Fruit fly (Drosophila melanogaster): ENCODE measurements around the gene CG31301.
A peak's percentile ranks its signal among the peaks of the same experiment; 100 is the strongest.

The CG31301 gene

dm6 chr3R:15361490-15361889 is 15.5 kb downstream of the CG31301 start, which contains the start of the genes Cog2 and Trax (continued):
- TF ChIP-seq ato (GFP tag; IDR thresholded peaks at IDR 0.05; ENCODE audit: partially characterized antibody) (peak; percentile 70), Gsc (GFP tag; IDR thresholded peaks at IDR 0.05) (no peak), CG10462 (GFP tag; optimal IDR thresholded peaks at IDR 0.05) (no peak), sna (GFP tag; IDR thresholded peaks at IDR 0.05; ENCODE audit: partially characterized antibody) (peak; percentile 92), prd (optimal IDR thresholded peaks at IDR 0.05) (no peak), prd (GFP tag; IDR thresholded peaks at IDR 0.05) (no peak), BEAF-32 (GFP tag; optimal IDR thresholded peaks at IDR 0.05) (peak; percentile 73), Bgb (GFP tag; IDR thresholded peaks at IDR 0.05; ENCODE audit: partially characterized antibody) (peak; percentile 87), Dll (GFP tag; IDR thresholded peaks at IDR 0.05; ENCODE audit: partially characterized antibody) (peak; percentile 94), HLH3B (GFP tag; IDR thresholded peaks at IDR 0.05) (no peak), hbn (GFP tag; IDR thresholded peaks at IDR 0.05; ENCODE audit: partially characterized antibody) (peak; percentile 83), CkIIα-i1 (GFP tag; IDR thresholded peaks at IDR 0.05) (no peak), CG1603 (tag; optimal IDR thresholded peaks at IDR 0.05) (peak; percentile 7), CG42726 (GFP tag; IDR thresholded peaks at IDR 0.05; ENCODE audit: partially characterized antibody) (peak; percentile 91), hb (GFP tag; IDR thresholded peaks at IDR 0.05; ENCODE audit: partially characterized antibody) (peak; percentile 75), D19A (tag; optimal IDR thresholded peaks at IDR 0.05) (no peak), HLH4C (GFP tag; IDR thresholded peaks at IDR 0.05; ENCODE audit: partially characterized antibody) (peak; percentile 86), knrl (GFP tag; IDR thresholded peaks at IDR 0.05; ENCODE audit: partially characterized antibody) (peak; percentile 77), CG2199 (GFP tag; IDR thresholded peaks at IDR 0.05) (no peak), phol (tag; optimal IDR thresholded peaks at IDR 0.05) (peak; percentile 6), CG30020 (tag; optimal IDR thresholded peaks at IDR 0.05) (no peak), CG2116 (GFP tag; optimal IDR thresholded peaks at IDR 0.05) (peak; percentile 46), CG16813 (GFP tag; IDR thresholded peaks at IDR 0.05; ENCODE audit: partially characterized antibody) (peak; percentile 77), chinmo (GFP tag; IDR thresholded peaks at IDR 0.05; ENCODE audit: partially characterized antibody) (peak; percentile 81; the same call in 3 of the 4 replicates), dimm (GFP tag; IDR thresholded peaks at IDR 0.05) (no peak), Scr (GFP tag; IDR thresholded peaks at IDR 0.05; ENCODE audit: partially characterized antibody) (peak; percentile 92), unc-4 (GFP tag; IDR thresholded peaks at IDR 0.05; ENCODE audit: partially characterized antibody) (peak; percentile 95), Abd-B (GFP tag; optimal IDR thresholded peaks at IDR 0.05) (no peak), Opbp (GFP tag; IDR thresholded peaks at IDR 0.05; ENCODE audit: partially characterized antibody) (peak; percentile 85; the same call in 2 of the 3 replicates), D19B (GFP tag; optimal IDR thresholded peaks at IDR 0.05) (no peak), CG9797 (GFP tag; optimal IDR thresholded peaks at IDR 0.05) (peak; percentile 5), CG34224 (GFP tag; IDR thresholded peaks at IDR 0.05; ENCODE audit: partially characterized antibody) (peak; percentile 94), HLHmδ (GFP tag; optimal IDR thresholded peaks at IDR 0.05) (no peak), MESR4 (GFP tag; optimal IDR thresholded peaks at IDR 0.05) (peak; percentile 54), stwl (tag; optimal IDR thresholded peaks at IDR 0.05) (peak; percentile 39)

DNA sequence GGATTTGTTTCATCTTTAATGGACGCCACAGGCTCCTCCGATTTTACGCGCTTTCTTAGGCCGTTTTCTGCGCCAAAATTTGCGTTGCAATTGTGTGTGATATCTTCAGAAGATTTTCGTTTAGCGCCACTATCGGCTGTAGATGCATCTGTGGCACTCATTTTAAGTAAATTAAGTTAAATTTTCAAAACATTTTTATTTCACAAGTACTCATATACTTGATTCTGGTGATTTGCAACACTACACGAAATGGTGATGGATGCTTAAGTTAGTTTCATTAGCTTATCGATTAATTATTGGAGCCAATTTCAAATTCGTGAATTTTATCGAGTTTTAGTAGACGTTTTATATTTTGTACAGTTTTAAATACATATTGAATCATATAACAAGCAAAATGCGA is 17.6 kb downstream of the CG31301 start, which contains the start of gene CG6171:
Gene CG6171, minus strand, starts transcription at position 250 of the 400 bp plus-strand sequence.
- peak; percentile 64 for TF ChIP-seq Scr (GFP tag; IDR thresholded peaks at IDR 0.05; ENCODE audit: partially characterized antibody)
- TF ChIP-seq Dll (GFP tag; IDR thresholded peaks at IDR 0.05; ENCODE audit: partially characterized antibody), result peak; percentile 69; the same call in 3 of the 4 replicates
- TF ChIP-seq HLH4C (GFP tag; IDR thresholded peaks at IDR 0.05; ENCODE audit: partially characterized antibody), result peak; percentile 47; the same call in 2 of the 3 replicates
- no peak for TF ChIP-seq Six4 (GFP tag; optimal IDR thresholded peaks at IDR 0.05)
- no peak for TF ChIP-seq CG12391 (tag; optimal IDR thresholded peaks at IDR 0.05)
- TF ChIP-seq Dref (GFP tag; IDR thresholded peaks at IDR 0.05), result peak; percentile 76
- peak; percentile 48; the same call in 2 of the 3 replicates for TF ChIP-seq CG34224 (GFP tag; IDR thresholded peaks at IDR 0.05; ENCODE audit: partially characterized antibody)
- peak; percentile 28 for TF ChIP-seq lbe (GFP tag; optimal IDR thresholded peaks at IDR 0.05)
- TF ChIP-seq CG12659 (GFP tag; optimal IDR thresholded peaks at IDR 0.05), result peak; percentile 4
- peak; percentile 30; the same call in 1 of the 2 replicates for TF ChIP-seq Bgb (GFP tag; IDR thresholded peaks at IDR 0.05; ENCODE audit: partially characterized antibody)
- TF ChIP-seq crp (GFP tag; optimal IDR thresholded peaks at IDR 0.05), result peak in 1 of 2 experiments; percentile 15
- peak; percentile 80 for TF ChIP-seq sens (GFP tag)
- peak; percentile 44; the same call in 1 of the 2 replicates for TF ChIP-seq hbn (GFP tag; IDR thresholded peaks at IDR 0.05; ENCODE audit: partially characterized antibody)
- TF ChIP-seq CG6272 (GFP tag; IDR thresholded peaks at IDR 0.05), result no peak
- peak; percentile 75 for TF ChIP-seq CG13287 (GFP tag; IDR thresholded peaks at IDR 0.05; ENCODE audit: partially characterized antibody)
- TF ChIP-seq CG14860 (GFP tag; IDR thresholded peaks at IDR 0.05; ENCODE audit: partially characterized antibody), result peak; percentile 48; the same call in 1 of the 3 replicates
- peak; percentile 54; the same call in 1 of the 2 replicates for TF ChIP-seq amos (GFP tag; IDR thresholded peaks at IDR 0.05; ENCODE audit: partially characterized antibody)
- no peak for TF ChIP-seq CG17385 (GFP tag; optimal IDR thresholded peaks at IDR 0.05)
